Worm (Caenorhabditis elegans): ENCODE data around the gene srw-139.

DNA sequence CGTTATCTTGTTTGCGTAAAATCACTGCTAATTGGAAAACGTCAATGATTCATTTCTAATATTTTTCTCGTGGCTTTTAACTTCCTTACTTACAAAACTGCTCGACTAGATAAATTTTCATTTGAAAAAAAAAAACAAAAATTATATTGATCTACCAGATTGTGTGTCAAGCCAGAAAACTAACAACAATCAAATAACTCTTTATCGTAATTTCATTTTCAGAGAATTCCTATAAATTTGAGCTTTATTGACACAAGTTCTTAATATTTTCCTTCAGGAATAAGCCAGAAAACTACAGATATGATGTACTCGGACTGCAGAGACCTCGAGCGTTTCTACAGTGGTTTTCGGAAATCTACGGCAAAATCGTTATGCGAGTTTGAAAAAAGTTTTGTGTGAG, 8.9 kb downstream of the srw-139 start, which contains the start of gene srw-124:
- TF ChIP-seq snpc-4 (tag; optimal IDR thresholded peaks at IDR 0.05) (no peak), nhr-25 (tag; optimal IDR thresholded peaks at IDR 0.05) (no peak), unc-39 (tag; optimal IDR thresholded peaks at IDR 0.05) (no peak), lin-39 (tag; optimal IDR thresholded peaks at IDR 0.05) (no peak), R02D3.7 (tag; optimal IDR thresholded peaks at IDR 0.05) (no peak)
